Fruit fly (Drosophila melanogaster) whole organism, pupa: ENCODE measurements around the gene CG9922.

Experiments used
- CG14655 ChIP-seq: fragments of 200-800 bp; sonication (Bioruptor generic); optimal IDR thresholded peaks from 3 replicates; lab custom pipeline; 2017; ENCODE audit warnings: mild to moderate bottlenecking, missing biosample characterization, missing genetic modification reagents, missing genetic modification characterization
- CG15710 ChIP-seq: fragments of 200-800 bp; sonication (Bioruptor generic); optimal IDR thresholded peaks from 2 replicates; lab custom pipeline; 2018; ENCODE audit warnings: missing biosample characterization, mild to moderate bottlenecking, missing genetic modification characterization, moderate library complexity
- CG32121 ChIP-seq: fragments of 200-800 bp; sonication (Bioruptor generic); IDR thresholded peaks from 2 replicates; pipeline ENCODE4 v1.3.6; 2022; ENCODE audit warnings: missing biosample characterization, missing genetic modification characterization
- CG34367 ChIP-seq: fragments of 200-800 bp; sonication (Bioruptor generic); optimal IDR thresholded peaks from 2 replicates; lab custom pipeline; 2018; ENCODE audit warnings: missing biosample characterization, mild to moderate bottlenecking, missing genetic modification characterization
- CG8159 ChIP-seq: fragments of 200-800 bp; sonication (Bioruptor generic); optimal IDR thresholded peaks from 3 replicates; lab custom pipeline; 2018; ENCODE audit warnings: missing biosample characterization, mild to moderate bottlenecking, missing genetic modification characterization, moderate library complexity
- CG8301 ChIP-seq: fragments of 200-800 bp; sonication (Bioruptor generic); optimal IDR thresholded peaks from 2 replicates; lab custom pipeline; 2018; ENCODE audit warnings: missing biosample characterization, mild to moderate bottlenecking, missing genetic modification characterization
- EcR ChIP-seq: fragments of 200-800 bp; sonication (Bioruptor generic); optimal IDR thresholded peaks from 3 replicates; lab custom pipeline; 2019; ENCODE audit warnings: missing biosample characterization, missing genetic modification characterization, mild to moderate bottlenecking, moderate library complexity, missing genetic modification reagents
- Ets98B ChIP-seq: fragments of 200-800 bp; sonication (Bioruptor generic); IDR thresholded peaks from 2 replicates; pipeline ENCODE4 v1.3.6; 2022; ENCODE audit warnings: missing biosample characterization, missing genetic modification characterization
- Pif1A ChIP-seq: fragments of 200-800 bp; sonication (Bioruptor generic); optimal IDR thresholded peaks from 3 replicates; lab custom pipeline; 2016; ENCODE audit warnings: missing biosample characterization, missing genetic modification characterization
- Snoo ChIP-seq: fragments of 200-800 bp; sonication (Bioruptor generic); optimal IDR thresholded peaks from 3 replicates; lab custom pipeline; 2017; ENCODE audit warnings: missing biosample characterization, mild to moderate bottlenecking, missing genetic modification characterization, inconsistent platforms
- fd96Ca ChIP-seq: fragments of 200-800 bp; sonication (Bioruptor generic); IDR thresholded peaks from 3 replicates; pipeline ENCODE4 v1.3.6; 2022; ENCODE audit warnings: missing biosample characterization, missing genetic modification characterization
- gl ChIP-seq: fragments of 200-800 bp; sonication (Bioruptor generic); optimal IDR thresholded peaks from 2 replicates; lab custom pipeline; 2018; ENCODE audit warnings: missing biosample characterization, mild to moderate bottlenecking, missing genetic modification characterization
- rn ChIP-seq: fragments of 200-800 bp; sonication (Bioruptor generic); IDR thresholded peaks from 2 replicates; pipeline ENCODE4 v1.3.6; 2022; ENCODE audit warnings: missing biosample characterization, missing genetic modification characterization

DNA sequence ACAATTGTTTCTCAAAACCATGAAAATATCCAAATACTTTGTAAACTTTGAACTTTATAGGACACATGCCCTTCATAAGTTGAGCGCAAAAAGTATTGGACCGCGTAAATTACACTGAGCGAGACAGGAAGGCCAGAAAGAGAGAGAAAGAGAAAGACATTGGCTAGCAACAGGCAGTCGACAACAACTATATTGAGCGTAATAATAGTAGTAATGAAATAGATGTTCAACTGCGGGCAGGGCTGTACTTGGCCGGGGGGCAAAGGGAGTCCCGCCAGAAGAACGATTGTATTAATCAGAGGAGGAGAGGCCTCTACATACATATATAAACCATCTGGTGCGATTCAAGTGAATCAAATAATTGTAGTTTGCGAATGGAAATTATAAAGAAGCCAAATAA lies 21.6 kb downstream of the CG9922 start:
- TF ChIP-seq Ets98B (GFP tag; lab: Robert Waterston, UW) (no peak), CG15710 (tag; lab: Kevin White, UChicago) (no peak), CG34367 (tag; lab: Kevin White, UChicago) (no peak), CG32121 (GFP tag; lab: Robert Waterston, UW) (no peak), Snoo (tag; lab: Kevin White, UChicago) (no peak), CG8159 (tag; lab: Kevin White, UChicago) (no peak), rn (GFP tag; lab: Robert Waterston, UW) (no peak), EcR (GFP tag; lab: Kevin White, UChicago) (no peak), gl (tag; lab: Kevin White, UChicago) (no peak), CG14655 (no peak), Pif1A (no peak), fd96Ca (GFP tag; lab: Robert Waterston, UW) (no peak), CG8301 (tag; lab: Kevin White, UChicago) (no peak)
